Fruit fly (Drosophila melanogaster): ENCODE results near the gene CG8086.

dm6 chr2L:8202569-8202968 is 54.7 kb downstream of the CG8086 start:
- no peak for TF ChIP-seq CG7839 (tag; optimal IDR thresholded peaks at IDR 0.05)
- TF ChIP-seq Doc3 (GFP tag; IDR thresholded peaks at IDR 0.05; ENCODE audit: partially characterized antibody), result no peak
- TF ChIP-seq Bgb (GFP tag; IDR thresholded peaks at IDR 0.05; ENCODE audit: partially characterized antibody), result no peak
- no peak for TF ChIP-seq Dll (GFP tag; IDR thresholded peaks at IDR 0.05; ENCODE audit: partially characterized antibody)
- TF ChIP-seq Hmr (GFP tag; optimal IDR thresholded peaks at IDR 0.05), result no peak
- no peak for TF ChIP-seq Ets97D (GFP tag; optimal IDR thresholded peaks at IDR 0.05)
- no peak for TF ChIP-seq CG7357 (GFP tag; IDR thresholded peaks at IDR 0.05)
- no peak for TF ChIP-seq CG8924 (tag; optimal IDR thresholded peaks at IDR 0.05)
- no peak for TF ChIP-seq Hsf (GFP tag; optimal IDR thresholded peaks at IDR 0.05)
- TF ChIP-seq CG2120 (GFP tag; optimal IDR thresholded peaks at IDR 0.05), result no peak

Measured in whole organism, embryonic.